Fruit fly (Drosophila melanogaster) whole organism, embryonic: ENCODE measurements around the gene Eip75B.

Experiments
- Abd-B ChIP-seq: fragments of 200-800 bp; sonication (Bioruptor generic); optimal IDR thresholded peaks from 2 replicates; lab custom pipeline; 2018; ENCODE audit warnings: missing biosample characterization, mild to moderate bottlenecking, missing genetic modification characterization, moderate library complexity
- CG10431 ChIP-seq: fragments of 200-800 bp; sonication (Bioruptor generic); optimal IDR thresholded peaks from 3 replicates; lab custom pipeline; 2018; ENCODE audit warnings: missing biosample characterization, mild to moderate bottlenecking, missing genetic modification characterization
- CG11696 ChIP-seq: fragments of 200-800 bp; sonication (Bioruptor generic); IDR thresholded peaks from 2 replicates; pipeline ENCODE4 v1.3.6; 2022; ENCODE audit warnings: missing biosample characterization, missing genetic modification characterization
- CG12659 ChIP-seq: fragments of 200-800 bp; sonication (Bioruptor generic); optimal IDR thresholded peaks from 3 replicates; lab custom pipeline; 2017; ENCODE audit warnings: mild to moderate bottlenecking, missing biosample characterization, missing genetic modification reagents, missing genetic modification characterization
- CG13287 ChIP-seq: fragments of 200-800 bp; sonication (Bioruptor generic); IDR thresholded peaks from 2 replicates; pipeline ENCODE4 v1.3.6; 2022; ENCODE audit warnings: missing biosample characterization, missing genetic modification characterization; ENCODE audit not compliant: partially characterized antibody
- CG13424 ChIP-seq: fragments of 200-800 bp; sonication (Bioruptor generic); optimal IDR thresholded peaks from 2 replicates; lab custom pipeline; 2019; ENCODE audit warnings: missing biosample characterization, mild to moderate bottlenecking, missing genetic modification characterization, moderate library complexity
- CG15269 ChIP-seq: fragments of 200-800 bp; sonication (Bioruptor generic); optimal IDR thresholded peaks from 2 replicates; lab custom pipeline; 2018; ENCODE audit warnings: missing biosample characterization, mild to moderate bottlenecking, missing genetic modification characterization, moderate library complexity
- CG1529 ChIP-seq: fragments of 200-800 bp; sonication (Bioruptor generic); optimal IDR thresholded peaks from 3 replicates; lab custom pipeline; 2018; ENCODE audit warnings: missing biosample characterization, missing genetic modification characterization
- CG2199 ChIP-seq: fragments of 200-800 bp; sonication (Bioruptor generic); IDR thresholded peaks from 3 replicates; pipeline ENCODE4 v1.3.6; 2022; ENCODE audit warnings: missing biosample characterization, missing genetic modification characterization
- CG31365 ChIP-seq: fragments of 200-800 bp; sonication (Bioruptor generic); optimal IDR thresholded peaks from 2 replicates; lab custom pipeline; 2018; ENCODE audit warnings: missing biosample characterization, mild to moderate bottlenecking, missing genetic modification characterization
- CG32767 ChIP-seq: fragments of 200-800 bp; sonication (Bioruptor generic); IDR thresholded peaks from 2 replicates; pipeline ENCODE4 v1.3.6; 2022; ENCODE audit warnings: missing biosample characterization, missing genetic modification characterization
- CG4424 ChIP-seq: fragments of 200-800 bp; sonication (Bioruptor generic); optimal IDR thresholded peaks from 3 replicates; lab custom pipeline; 2016; ENCODE audit warnings: missing biosample characterization, missing genetic modification characterization
- CG4854 ChIP-seq: fragments of 200-800 bp; sonication (Bioruptor generic); optimal IDR thresholded peaks from 2 replicates; lab custom pipeline; 2016; ENCODE audit warnings: missing biosample characterization, missing genetic modification characterization, inconsistent platforms
- CG6175 ChIP-seq: fragments of 200-800 bp; sonication (Bioruptor generic); IDR thresholded peaks from 3 replicates; pipeline ENCODE4 v1.3.6; 2022; ENCODE audit warnings: missing biosample characterization, missing genetic modification characterization
- CG6689 ChIP-seq: fragments of 200-800 bp; sonication (Bioruptor generic); IDR thresholded peaks from 2 replicates; pipeline ENCODE4 v1.3.6; 2022; ENCODE audit warnings: missing biosample characterization, missing genetic modification characterization
- CG6854 ChIP-seq: fragments of 200-800 bp; sonication (Bioruptor generic); optimal IDR thresholded peaks from 3 replicates; lab custom pipeline; 2017; ENCODE audit warnings: missing biosample characterization, mild to moderate bottlenecking, missing genetic modification characterization
- CG7745 ChIP-seq: fragments of 200-800 bp; sonication (Bioruptor generic); optimal IDR thresholded peaks from 2 replicates; lab custom pipeline; 2018; ENCODE audit warnings: missing biosample characterization, mild to moderate bottlenecking, missing genetic modification characterization, moderate library complexity
- CG8290 ChIP-seq, 3 experiments: fragments of 200-800 bp; sonication (Bioruptor generic); optimal IDR thresholded peaks; 2 replicates each; lab custom pipeline; 2016 to 2019; ENCODE audit warnings: missing biosample characterization in 3 of 3, missing genetic modification characterization in 3 of 3, mild to moderate bottlenecking in 2 of 3, moderate library complexity in 1 of 3
- CG8765 ChIP-seq: fragments of 200-800 bp; sonication (Bioruptor generic); IDR thresholded peaks from 2 replicates; pipeline ENCODE4 v1.3.6; 2022; ENCODE audit warnings: missing biosample characterization, missing genetic modification characterization
- Dad ChIP-seq: fragments of 200-800 bp; sonication (Bioruptor generic); optimal IDR thresholded peaks from 3 replicates; lab custom pipeline; 2016; ENCODE audit warnings: missing biosample characterization, missing genetic modification characterization
- Deaf1 ChIP-seq: fragments of 200-800 bp; optimal IDR thresholded peaks from 3 replicates; lab custom pipeline; 2019; ENCODE audit warnings: missing biosample characterization, mild to moderate bottlenecking, missing genetic modification characterization, moderate library complexity
- Fer1 ChIP-seq: fragments of 200-800 bp; sonication (Bioruptor generic); optimal IDR thresholded peaks from 2 replicates; lab custom pipeline; 2017; ENCODE audit warnings: missing biosample characterization, mild to moderate bottlenecking, missing genetic modification characterization
- Gsc ChIP-seq: fragments of 200-800 bp; sonication (Bioruptor generic); IDR thresholded peaks from 2 replicates; pipeline ENCODE4 v1.3.6; 2022; ENCODE audit warnings: missing biosample characterization, missing genetic modification characterization
- HLH54F ChIP-seq: fragments of 200-800 bp; sonication (Bioruptor generic); optimal IDR thresholded peaks from 3 replicates; lab custom pipeline; 2016; ENCODE audit warnings: missing biosample characterization, missing genetic modification characterization
- HmgD ChIP-seq: fragments of 200-800 bp; sonication (Bioruptor generic); optimal IDR thresholded peaks from 3 replicates; lab custom pipeline; 2016; ENCODE audit warnings: missing biosample characterization, missing genetic modification characterization
- Hmx ChIP-seq: fragments of 200-800 bp; sonication (Bioruptor generic); optimal IDR thresholded peaks from 2 replicates; lab custom pipeline; 2016; ENCODE audit warnings: missing biosample characterization, missing genetic modification characterization
- Mrtf ChIP-seq: fragments of 200-800 bp; sonication (Bioruptor generic); IDR thresholded peaks from 3 replicates; pipeline ENCODE4 v1.3.6; 2022; ENCODE audit warnings: missing biosample characterization, missing genetic modification characterization
- Neu2 ChIP-seq: fragments of 200-800 bp; sonication (Bioruptor generic); optimal IDR thresholded peaks from 3 replicates; lab custom pipeline; 2016; ENCODE audit warnings: missing biosample characterization, missing genetic modification characterization, borderline replicate concordance
- NfI ChIP-seq: fragments of 200-800 bp; sonication (Bioruptor generic); optimal IDR thresholded peaks from 3 replicates; lab custom pipeline; 2018; ENCODE audit warnings: missing biosample characterization, mild to moderate bottlenecking, missing genetic modification characterization, moderate library complexity
- Spps ChIP-seq: fragments of 200-800 bp; sonication (Bioruptor generic); optimal IDR thresholded peaks from 2 replicates; lab custom pipeline; 2018; ENCODE audit warnings: missing biosample characterization, mild to moderate bottlenecking, missing genetic modification characterization
- YL-1 ChIP-seq: fragments of 200-800 bp; sonication (Bioruptor generic); optimal IDR thresholded peaks from 3 replicates; lab custom pipeline; 2017; ENCODE audit warnings: missing biosample characterization, mild to moderate bottlenecking, missing genetic modification characterization
- cad ChIP-seq: fragments of >200 bp; optimal IDR thresholded peaks from 2 replicates; lab custom pipeline; 2017; ENCODE audit warnings: missing biosample characterization, missing genetic modification characterization
- cg ChIP-seq: fragments of 200-800 bp; sonication (Bioruptor generic); optimal IDR thresholded peaks from 3 replicates; lab custom pipeline; 2019; ENCODE audit warnings: missing biosample characterization, mild to moderate bottlenecking, missing genetic modification characterization, moderate library complexity
- eyg ChIP-seq: fragments of 200-800 bp; sonication (Bioruptor generic); optimal IDR thresholded peaks from 3 replicates; lab custom pipeline; 2016; ENCODE audit warnings: missing biosample characterization, missing genetic modification characterization
- ftz-f1 ChIP-seq: fragments of 200-800 bp; sonication (Bioruptor generic); optimal IDR thresholded peaks from 2 replicates; lab custom pipeline; 2016; ENCODE audit warnings: missing biosample characterization, missing genetic modification characterization
- fu2 ChIP-seq: fragments of 200-800 bp; sonication (Bioruptor generic); optimal IDR thresholded peaks from 2 replicates; lab custom pipeline; 2016; ENCODE audit warnings: missing biosample characterization, missing genetic modification characterization
- jumu ChIP-seq: fragments of 200-800 bp; sonication (Bioruptor generic); optimal IDR thresholded peaks from 3 replicates; lab custom pipeline; 2016; ENCODE audit warnings: missing biosample characterization, missing genetic modification characterization
- lola ChIP-seq, 3 experiments: fragments of >200 bp in 2 of 3; fragments of 200-800 bp in 1 of 3; sonication (Bioruptor generic) in 1 of 3; optimal IDR thresholded peaks; 2 replicates each; lab custom pipeline; 2017 to 2019; ENCODE audit warnings: missing biosample characterization in 3 of 3, missing genetic modification characterization in 3 of 3, mild to moderate bottlenecking in 1 of 3, moderate library complexity in 1 of 3
- nau ChIP-seq: fragments of 200-800 bp; sonication (Bioruptor generic); optimal IDR thresholded peaks from 3 replicates; lab custom pipeline; 2017; ENCODE audit warnings: missing biosample characterization, mild to moderate bottlenecking, missing genetic modification characterization, missing genetic modification reagents
- peb ChIP-seq: fragments of 200-800 bp; sonication (Bioruptor generic); IDR thresholded peaks from 2 replicates; pipeline ENCODE4 v1.3.6; 2022; ENCODE audit warnings: missing biosample characterization, missing genetic modification characterization
- pfk ChIP-seq: fragments of 200-800 bp; sonication (Bioruptor generic); optimal IDR thresholded peaks from 2 replicates; lab custom pipeline; 2018; ENCODE audit warnings: missing biosample characterization, mild to moderate bottlenecking, missing genetic modification characterization, moderate library complexity
- pros ChIP-seq: fragments of 200-800 bp; sonication (Bioruptor generic); optimal IDR thresholded peaks from 3 replicates; lab custom pipeline; 2019; ENCODE audit warnings: missing biosample characterization, mild to moderate bottlenecking, missing genetic modification characterization, moderate library complexity
- seq ChIP-seq: fragments of 200-800 bp; sonication (Bioruptor generic); IDR thresholded peaks from 2 replicates; pipeline ENCODE4 v1.3.6; 2022; ENCODE audit warnings: missing biosample characterization, missing genetic modification characterization
- slbo ChIP-seq: fragments of 200-800 bp; sonication (Bioruptor generic); IDR thresholded peaks from 2 replicates; pipeline ENCODE4 v1.3.6; 2022; ENCODE audit warnings: missing biosample characterization, missing genetic modification characterization
- sob ChIP-seq: fragments of 200-800 bp; sonication (Bioruptor generic); IDR thresholded peaks from 2 replicates; pipeline ENCODE4 v1.3.6; 2022; ENCODE audit warnings: missing biosample characterization, missing genetic modification characterization
- twi ChIP-seq: fragments of 200-800 bp; optimal IDR thresholded peaks from 2 replicates; lab custom pipeline; 2019; ENCODE audit warnings: missing biosample characterization, mild to moderate bottlenecking, missing genetic modification characterization, moderate library complexity
- unpg ChIP-seq: fragments of 200-800 bp; sonication (Bioruptor generic); optimal IDR thresholded peaks from 3 replicates; lab custom pipeline; 2018; ENCODE audit warnings: missing biosample characterization, mild to moderate bottlenecking, missing genetic modification characterization, moderate library complexity
- zfh1 ChIP-seq: fragments of 200-800 bp; sonication (Bioruptor generic); IDR thresholded peaks from 3 replicates; pipeline ENCODE4 v1.3.6; 2022; ENCODE audit warnings: missing biosample characterization, missing genetic modification characterization

Eip75B gene

DNA sequence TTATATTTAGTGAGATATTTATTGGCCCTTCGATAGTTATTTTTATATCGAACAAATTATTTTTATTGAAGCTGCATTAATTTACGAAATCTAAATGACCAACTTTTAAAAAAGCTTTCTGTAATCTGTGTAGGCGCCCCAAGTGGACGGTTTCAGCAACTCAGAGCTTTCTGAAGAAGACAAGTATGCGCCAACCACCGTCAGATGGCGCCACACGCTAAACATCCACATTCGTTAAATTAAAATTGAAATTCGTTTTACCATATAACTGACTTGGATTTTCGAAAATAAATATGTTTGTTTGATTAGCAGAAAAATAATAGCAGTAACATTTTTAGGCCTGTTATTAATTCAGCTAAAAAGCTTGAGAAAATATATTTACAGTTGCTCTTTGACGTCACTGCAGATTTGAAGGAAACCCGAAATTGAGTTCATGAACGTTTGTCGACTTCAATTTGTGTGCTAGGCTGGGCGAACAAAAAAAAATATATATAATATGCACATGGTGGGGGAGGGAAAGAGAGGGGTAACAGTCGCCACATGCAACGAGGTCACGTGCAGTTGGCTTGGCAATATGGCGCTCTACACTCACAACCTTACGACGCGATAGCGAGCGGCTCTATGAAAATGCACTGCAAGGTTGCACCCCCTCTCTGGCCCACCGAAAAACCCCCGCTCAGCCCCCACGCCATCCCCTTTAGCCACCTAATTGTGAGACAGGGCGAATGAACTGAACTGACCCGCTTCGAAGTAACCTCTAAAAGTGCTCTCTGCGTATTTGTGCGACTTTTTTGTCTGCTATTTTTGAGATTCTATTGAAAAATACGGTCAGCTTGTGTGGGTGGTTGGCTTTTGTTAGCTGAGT is 44.6 kb downstream of the Eip75B start (continued):
- TF ChIP-seq jumu (GFP tag; lab: Kevin White, UChicago) (peak; percentile 35), HmgD (GFP tag; lab: Kevin White, UChicago) (peak; percentile 56), CG13287 (GFP tag; lab: Robert Waterston, UW) (no peak; the same call in 1 of the 2 replicates), Abd-B (no peak), peb (GFP tag; lab: Robert Waterston, UW) (no peak), CG4424 (GFP tag; lab: Kevin White, UChicago) (peak; percentile 84), CG32767 (GFP tag; lab: Robert Waterston, UW) (peak; percentile 45; the same call in 1 of the 2 replicates), Spps (tag; lab: Kevin White, UChicago) (peak; percentile 60), CG6854 (peak; percentile 92), Deaf1 (tag; lab: Kevin White, UChicago) (peak; percentile 64), eyg (GFP tag; lab: Kevin White, UChicago) (peak; percentile 91), slbo (peak; percentile 79), seq (GFP tag; lab: Robert Waterston, UW) (peak; percentile 66), Fer1 (GFP tag; lab: Kevin White, UChicago) (peak; percentile 93), CG1529 (GFP tag; lab: Kevin White, UChicago) (peak; percentile 87), CG31365 (peak; percentile 81), CG15269 (tag; lab: Kevin White, UChicago) (peak; percentile 86), Gsc (GFP tag; lab: Robert Waterston, UW) (no peak), sob (GFP tag; lab: Robert Waterston, UW) (peak; percentile 89), Dad (GFP tag; lab: Kevin White, UChicago) (peak; percentile 81), nau (peak; percentile 88), CG8765 (GFP tag; lab: Robert Waterston, UW) (no peak), CG2199 (GFP tag; lab: Robert Waterston, UW) (peak; percentile 91), CG4854 (peak; percentile 91), lola (GFP tag; optimal IDR thresholded peaks at IDR 0.05; lab: Kevin White, UChicago) (peak in 1 of 3 experiments; percentile 39), Hmx (GFP tag; lab: Kevin White, UChicago) (peak; percentile 45), CG6689 (peak; percentile 52; the same call in 1 of the 2 replicates), ftz-f1 (GFP tag; lab: Kevin White, UChicago) (peak; percentile 89), Mrtf (GFP tag; lab: Robert Waterston, UW) (peak; percentile 73; the same call in 2 of the 3 replicates), twi (tag; lab: Kevin White, UChicago) (peak; percentile 66), pros (GFP tag; lab: Kevin White, UChicago) (no peak), zfh1 (peak; percentile 82), fu2 (GFP tag; lab: Kevin White, UChicago) (peak; percentile 45), CG13424 (peak; percentile 88), unpg (GFP tag; lab: Kevin White, UChicago) (peak; percentile 84), CG10431 (GFP tag; lab: Kevin White, UChicago) (peak; percentile 87), Neu2 (GFP tag; lab: Kevin White, UChicago) (peak; percentile 56), cg (GFP tag; lab: Kevin White, UChicago) (no peak), CG7745 (tag; lab: Kevin White, UChicago) (no peak), pfk (GFP tag; lab: Kevin White, UChicago) (peak; percentile 75), CG12659 (GFP tag; lab: Kevin White, UChicago) (peak; percentile 84), cad (GFP tag; lab: Kevin White, UChicago) (no peak), NfI (peak; percentile 92), CG11696 (GFP tag; lab: Robert Waterston, UW) (peak; percentile 39; the same call in 1 of the 2 replicates), CG8290 (GFP tag; optimal IDR thresholded peaks at IDR 0.05; lab: Kevin White, UChicago) (peak; percentile 61), CG8290 (tag; optimal IDR thresholded peaks at IDR 0.05; lab: Kevin White, UChicago) (peak; percentile 73 to 92), HLH54F (GFP tag; lab: Kevin White, UChicago) (peak; percentile 64), YL-1 (GFP tag; lab: Kevin White, UChicago) (peak; percentile 76), CG6175 (GFP tag; lab: Robert Waterston, UW) (0 out of 3 replicates have a peak, but pooled peaks have one; percentile 24)
